Worm (Caenorhabditis elegans) whole organism, L4 larva: Measurements from ENCODE around the gene C45G9.9.

Experiments used
- ZK337.2 ChIP-seq: fragments of 200-800 bp; sonication (Bioruptor generic); IDR thresholded peaks from 2 replicates; pipeline ENCODE4 v1.3.6; 2022; ENCODE audit warnings: missing genetic modification reagents, missing genetic modification characterization, missing compliant biosample characterization
- aha-1 ChIP-seq: fragments of 150-350 bp; peaks from one replicate; lab custom pipeline; 2014; ENCODE audit warnings: missing biosample characterization, missing genetic modification characterization
- ama-1 ChIP-seq: fragments of 150-350 bp; optimal IDR thresholded peaks from 2 replicates; lab custom pipeline; 2014; ENCODE audit warnings: inconsistent platforms, mixed read lengths
- arid-1 ChIP-seq: fragments of 200-800 bp; sonication (Bioruptor generic); conservative IDR thresholded peaks from 2 replicates; pipeline ENCODE4 v1.3.6; 2022; ENCODE audit warnings: missing genetic modification reagents, missing genetic modification characterization, missing compliant biosample characterization
- ceh-82 ChIP-seq: sonication (generic microtip); optimal IDR thresholded peaks from 2 replicates; lab custom pipeline; 2017; ENCODE audit warnings: missing biosample characterization, missing genetic modification characterization
- ces-1 ChIP-seq: fragments of 150-350 bp; sonication (generic microtip); optimal IDR thresholded peaks from 4 replicates; lab custom pipeline; 2014; ENCODE audit warnings: missing biosample characterization, missing genetic modification reagents, missing genetic modification characterization
- dpl-1 ChIP-seq: fragments of 150-350 bp; optimal IDR thresholded peaks from 2 replicates; lab custom pipeline; 2014; ENCODE audit warnings: missing biosample characterization, missing genetic modification reagents, missing genetic modification characterization
- dve-1 ChIP-seq: sonication (generic microtip); optimal IDR thresholded peaks from 2 replicates; lab custom pipeline; 2017; ENCODE audit warnings: antibody characterized with exemption, mild to moderate bottlenecking, missing genetic modification characterization, missing compliant biosample characterization; ENCODE audit not compliant: insufficient read depth
- fkh-10 ChIP-seq: fragments of 150-350 bp; optimal IDR thresholded peaks from 2 replicates; lab custom pipeline; 2014; ENCODE audit warnings: missing biosample characterization, missing genetic modification reagents, missing genetic modification characterization
- hlh-11 ChIP-seq: fragments of 200-800 bp; sonication (Bioruptor generic); optimal IDR thresholded peaks from 2 replicates; lab custom pipeline; 2018; ENCODE audit warnings: mild to moderate bottlenecking, missing genetic modification characterization, missing compliant biosample characterization
- hmg-1.1 ChIP-seq: fragments of 200-800 bp; sonication (Bioruptor generic); IDR thresholded peaks from 2 replicates; pipeline ENCODE4 v1.3.6; 2022; ENCODE audit warnings: missing genetic modification reagents, missing genetic modification characterization, missing compliant biosample characterization
- lsy-2 ChIP-seq, 2 experiments: fragments of 150-350 bp in 1 of 2; sonication (generic microtip) in 1 of 2; optimal IDR thresholded peaks; 2 replicates each; lab custom pipeline; 2014 to 2017; ENCODE audit warnings: missing biosample characterization in 2 of 2, missing genetic modification characterization in 2 of 2
- skn-1 ChIP-seq: fragments of 150-350 bp; optimal IDR thresholded peaks from 2 replicates; lab custom pipeline; 2014; ENCODE audit warnings: missing biosample characterization, missing genetic modification characterization
- unc-62 ChIP-seq, 3 experiments: fragments of 150-350 bp in 1 of 3; sonication (generic microtip); optimal IDR thresholded peaks in 2 of 3; peaks in 1 of 3; 1 replicate in 1 of 3; 2 replicates in 2 of 3; lab custom pipeline; 2014 to 2017; ENCODE audit warnings: missing biosample characterization in 3 of 3, missing genetic modification characterization in 3 of 3, missing genetic modification reagents in 3 of 3, missing genotype in 1 of 3

DNA sequence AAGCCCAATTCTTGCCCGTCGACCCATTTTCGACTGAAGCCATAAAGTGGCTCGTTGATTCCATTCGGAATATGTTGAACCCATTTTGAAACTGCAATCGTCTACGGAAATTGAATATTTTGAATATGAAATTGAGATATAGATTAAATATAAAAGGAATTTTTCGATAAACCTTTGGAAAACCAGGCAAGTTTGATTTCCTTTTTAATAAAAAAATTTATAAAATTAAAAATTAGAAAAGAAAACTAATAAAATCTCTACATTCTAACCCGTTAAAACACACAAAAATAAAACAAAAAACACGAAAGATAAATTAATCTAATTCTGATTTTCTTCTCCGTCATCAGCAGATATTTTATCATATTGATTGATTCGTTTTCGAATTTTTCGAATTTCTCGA is 48.7 kb downstream of the C45G9.9 start, which contains the start of gene R144.12:
- TF ChIP-seq lsy-2 (tag; optimal IDR thresholded peaks at IDR 0.05; lab: Kevin White, UChicago) (no peak), ceh-82 (no peak), dpl-1 (GFP tag; lab: Kevin White, UChicago) (no peak), skn-1 (tag; lab: Kevin White, UChicago) (no peak), hlh-11 (no peak), ces-1 (GFP tag; lab: Kevin White, UChicago) (no peak), fkh-10 (no peak), ama-1 (lab: Kevin White, UChicago) (no peak), hmg-1.1 (no peak), arid-1 (GFP tag; lab: Robert Waterston, UW) (no peak), dve-1 (tag; lab: Kevin White, UChicago) (no peak), ZK337.2 (GFP tag; lab: Robert Waterston, UW) (no peak), aha-1 (tag; lab: Kevin White, UChicago) (no peak), unc-62 (GFP tag; optimal IDR thresholded peaks at IDR 0.05 in 1 of 2; lab: Kevin White, UChicago) (no peak), unc-62 (tag; optimal IDR thresholded peaks at IDR 0.05; lab: Kevin White, UChicago) (no peak)
